Worm (Caenorhabditis elegans): ENCODE data around the gene Y48E1C.2.

DNA sequence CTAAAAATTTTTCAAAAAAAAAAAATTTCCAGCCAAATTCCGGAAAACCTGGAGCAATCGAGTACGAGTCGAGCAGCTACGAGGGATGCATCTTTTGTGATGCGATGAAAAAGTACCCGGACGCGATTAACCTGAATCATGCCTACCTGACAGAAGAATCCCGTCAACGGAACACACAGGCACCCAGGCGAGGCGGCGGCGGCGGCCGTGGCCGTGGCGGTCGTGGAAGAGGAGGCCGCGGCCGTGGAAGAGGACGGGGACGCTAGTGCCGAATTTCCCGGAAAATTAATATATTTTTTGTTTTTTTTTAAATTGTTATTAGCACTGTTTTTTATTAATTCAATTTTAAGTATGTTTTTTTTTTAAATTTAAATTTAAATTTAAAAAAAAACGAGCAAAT is 22.8 kb upstream of the Y48E1C.2 start:
- no peak for TF ChIP-seq ama-1 (optimal IDR thresholded peaks at IDR 0.05)
- TF ChIP-seq unc-86 (tag; optimal IDR thresholded peaks at IDR 0.05) = no peak
- TF ChIP-seq nhr-11 (tag; optimal IDR thresholded peaks at IDR 0.05) = no peak
- TF ChIP-seq fax-1 (tag; optimal IDR thresholded peaks at IDR 0.05) = no peak
- no peak for TF ChIP-seq dve-1 (tag; optimal IDR thresholded peaks at IDR 0.05)
- TF ChIP-seq pat-9 (tag; optimal IDR thresholded peaks at IDR 0.05) = no peak
- no peak for TF ChIP-seq K09A11.1 (tag; optimal IDR thresholded peaks at IDR 0.05; ENCODE audit: insufficient read depth)
- TF ChIP-seq C08G9.2 (tag; optimal IDR thresholded peaks at IDR 0.05) = no peak
- no peak for TF ChIP-seq pqm-1 (tag; optimal IDR thresholded peaks at IDR 0.05)
- TF ChIP-seq C38D4.7 (GFP tag; optimal IDR thresholded peaks at IDR 0.05) = no peak
- no peak for TF ChIP-seq sdc-2 (tag; optimal IDR thresholded peaks at IDR 0.05)
- no peak for TF ChIP-seq ttx-3 (tag; optimal IDR thresholded peaks at IDR 0.05)
